Worm (Caenorhabditis elegans): ENCODE measurements around the gene epg-4.

Gene epg-4

ce11 chrIII:7140228-7140710, 41.7 kb upstream of the epg-4 start (continued):
- no peak for TF ChIP-seq fos-1 (tag; optimal IDR thresholded peaks at IDR 0.05)
- TF ChIP-seq F10B5.3 (tag; optimal IDR thresholded peaks at IDR 0.05) = peak; percentile 24
- peak; percentile 68 for TF ChIP-seq Y48G9A.11 (GFP tag; IDR thresholded peaks at IDR 0.05)
- TF ChIP-seq unc-130 (GFP tag; optimal IDR thresholded peaks at IDR 0.05) = peak; percentile 35
- no peak for TF ChIP-seq lin-13 (GFP tag; optimal IDR thresholded peaks at IDR 0.05)
- peak; percentile 33 for TF ChIP-seq hlh-11 (tag; optimal IDR thresholded peaks at IDR 0.05)
- peak; percentile 66 for TF ChIP-seq F49E8.2 (tag; optimal IDR thresholded peaks at IDR 0.05; ENCODE audit: borderline replicate concordance)
- no peak for TF ChIP-seq daf-12 (tag; optimal IDR thresholded peaks at IDR 0.05)
- TF ChIP-seq D1046.2 (GFP tag; IDR thresholded peaks at IDR 0.05) = no peak
- TF ChIP-seq hif-1 (tag; optimal IDR thresholded peaks at IDR 0.05) = no peak
- no peak for TF ChIP-seq sdz-12 (GFP tag; optimal IDR thresholded peaks at IDR 0.05)
- no peak for TF ChIP-seq Y75B8A.6 (GFP tag; IDR thresholded peaks at IDR 0.05)
- peak; percentile 28 for TF ChIP-seq dve-1 (tag; optimal IDR thresholded peaks at IDR 0.05; ENCODE audit: insufficient read depth)
- TF ChIP-seq ceh-82 (tag; optimal IDR thresholded peaks at IDR 0.05) = no peak
- no peak for TF ChIP-seq nhr-237 (tag; optimal IDR thresholded peaks at IDR 0.05)
- TF ChIP-seq snpc-1.2 (GFP tag; IDR thresholded peaks at IDR 0.05) = peak; percentile 50; the same call in 1 of the 2 replicates
- TF ChIP-seq pqm-1 (tag; optimal IDR thresholded peaks at IDR 0.05) = no peak
- no peak for TF ChIP-seq nhr-11 (tag; optimal IDR thresholded peaks at IDR 0.05)
- no peak for TF ChIP-seq nhr-111 (GFP tag; optimal IDR thresholded peaks at IDR 0.05)
- TF ChIP-seq ZK337.2 (GFP tag; IDR thresholded peaks at IDR 0.05) = no peak
- peak; percentile 12 for TF ChIP-seq dpl-1 (GFP tag; optimal IDR thresholded peaks at IDR 0.05)
- peak; percentile 53 for TF ChIP-seq arid-1 (GFP tag; conservative IDR thresholded peaks at IDR 0.05)
- TF ChIP-seq unc-39 (tag; optimal IDR thresholded peaks at IDR 0.05) = no peak
- TF ChIP-seq R02D3.7 (tag; optimal IDR thresholded peaks at IDR 0.05) = no peak
- peak; percentile 80 for TF ChIP-seq mdt-29 (GFP tag; IDR thresholded peaks at IDR 0.05)
- no peak for TF ChIP-seq madf-9 (GFP tag; conservative IDR thresholded peaks at IDR 0.05)
- TF ChIP-seq snpc-4 (tag; optimal IDR thresholded peaks at IDR 0.05) = peak; percentile 82
- TF ChIP-seq rbr-2 (tag; optimal IDR thresholded peaks at IDR 0.05) = no peak
- TF ChIP-seq ceh-32 (tag; optimal IDR thresholded peaks at IDR 0.05; ENCODE audit: poor library complexity) = no peak
- TF ChIP-seq nhr-76 (tag; optimal IDR thresholded peaks at IDR 0.05) = no peak
- TF ChIP-seq mes-2 (tag; optimal IDR thresholded peaks at IDR 0.05; ENCODE audit: poor library complexity, severe bottlenecking) = peak; percentile 71
- no peak for TF ChIP-seq lin-39 (tag; optimal IDR thresholded peaks at IDR 0.05)
- no peak for TF ChIP-seq ceh-44 (GFP tag; IDR thresholded peaks at IDR 0.05)
- TF ChIP-seq madf-5 (GFP tag; IDR thresholded peaks at IDR 0.05) = no peak
- no peak for TF ChIP-seq daf-16 (GFP tag; optimal IDR thresholded peaks at IDR 0.05)
- TF ChIP-seq daf-16 (tag; optimal IDR thresholded peaks at IDR 0.05) = peak; percentile 25

DNA sequence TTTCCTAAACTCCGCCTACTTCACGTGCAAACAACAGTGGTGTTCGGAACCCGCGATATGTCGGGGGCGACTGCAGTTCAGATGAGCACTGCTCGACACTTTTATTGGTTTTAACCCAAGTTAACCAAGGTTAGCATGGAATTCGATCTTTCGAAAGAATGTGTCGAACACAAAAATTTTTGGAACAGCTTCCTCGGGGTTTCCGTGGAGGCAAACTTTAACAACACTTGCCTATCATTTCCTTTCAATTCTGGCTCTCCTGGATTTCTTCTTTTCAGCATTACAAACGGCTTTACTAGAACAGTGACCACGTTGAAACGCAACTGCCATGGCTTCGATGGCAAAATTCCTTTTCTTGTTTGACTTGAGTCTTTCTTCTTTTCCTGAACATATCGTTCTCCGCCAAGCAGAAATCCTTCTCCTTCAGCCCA, 40.7 kb upstream of the epg-4 start:
- TF ChIP-seq egl-27 (tag; optimal IDR thresholded peaks at IDR 0.05) (peak; percentile 22), ztf-7 (tag; optimal IDR thresholded peaks at IDR 0.05) (peak; percentile 38), tra-1 (GFP tag; IDR thresholded peaks at IDR 0.05) (no peak), daf-16 (GFP tag; optimal IDR thresholded peaks at IDR 0.05) (peak; percentile 50 to 53), daf-16 (tag; optimal IDR thresholded peaks at IDR 0.05) (peak; percentile 78), nhr-77 (tag; optimal IDR thresholded peaks at IDR 0.05) (peak; percentile 36), ctbp-1 (GFP tag; IDR thresholded peaks at IDR 0.05) (no peak), mdt-29 (GFP tag; IDR thresholded peaks at IDR 0.05) (peak; percentile 84; the same call in 1 of the 2 replicates), Y105C5A.15 (GFP tag; IDR thresholded peaks at IDR 0.05) (0 out of 2 replicates have a peak, but pooled peaks have one; percentile 59), ZK337.2 (GFP tag; IDR thresholded peaks at IDR 0.05) (no peak), F44E2.7 (GFP tag; IDR thresholded peaks at IDR 0.05) (no peak), mep-1 (tag; optimal IDR thresholded peaks at IDR 0.05) (peak; percentile 83), unc-62 (GFP tag; optimal IDR thresholded peaks at IDR 0.05 in 1 of 2) (peak in 1 of 2 experiments; percentile 59), unc-62 (tag; optimal IDR thresholded peaks at IDR 0.05) (no peak), dve-1 (tag; optimal IDR thresholded peaks at IDR 0.05; ENCODE audit: insufficient read depth) (peak; percentile 97), ama-1 (optimal IDR thresholded peaks at IDR 0.05) (peak; percentile 98), hif-1 (tag; optimal IDR thresholded peaks at IDR 0.05) (peak in 1 of 2 experiments; percentile 15), lsy-2 (tag; optimal IDR thresholded peaks at IDR 0.05) (peak in 1 of 2 experiments; percentile 71), nhr-25 (tag; optimal IDR thresholded peaks at IDR 0.05; ENCODE audit: borderline replicate concordance, insufficient read depth) (no peak), T20F7.1 (GFP tag; optimal IDR thresholded peaks at IDR 0.05) (peak; percentile 69), daf-19 (GFP tag; conservative IDR thresholded peaks at IDR 0.05) (no peak; the same call in 1 of the 2 replicates), skn-1 (tag; optimal IDR thresholded peaks at IDR 0.05) (no peak)
